Worm (Caenorhabditis elegans) whole organism, late embryonic: ENCODE results near the gene srxa-14.

Source experiments
- ama-1 ChIP-seq: fragments of 150-350 bp; optimal IDR thresholded peaks from 2 replicates; lab custom pipeline; 2014
- ets-4 ChIP-seq: sonication (generic microtip); optimal IDR thresholded peaks from 2 replicates; lab custom pipeline; 2016; ENCODE audit warnings: missing genetic modification characterization, missing compliant biosample characterization
- fax-1 ChIP-seq: sonication (generic microtip); optimal IDR thresholded peaks from 2 replicates; lab custom pipeline; 2016; ENCODE audit warnings: missing genotype, missing genetic modification characterization, missing compliant biosample characterization
- fkh-10 ChIP-seq: fragments of 150-350 bp; optimal IDR thresholded peaks from 2 replicates; lab custom pipeline; 2014; ENCODE audit warnings: missing biosample characterization, missing genetic modification reagents, missing genetic modification characterization

DNA sequence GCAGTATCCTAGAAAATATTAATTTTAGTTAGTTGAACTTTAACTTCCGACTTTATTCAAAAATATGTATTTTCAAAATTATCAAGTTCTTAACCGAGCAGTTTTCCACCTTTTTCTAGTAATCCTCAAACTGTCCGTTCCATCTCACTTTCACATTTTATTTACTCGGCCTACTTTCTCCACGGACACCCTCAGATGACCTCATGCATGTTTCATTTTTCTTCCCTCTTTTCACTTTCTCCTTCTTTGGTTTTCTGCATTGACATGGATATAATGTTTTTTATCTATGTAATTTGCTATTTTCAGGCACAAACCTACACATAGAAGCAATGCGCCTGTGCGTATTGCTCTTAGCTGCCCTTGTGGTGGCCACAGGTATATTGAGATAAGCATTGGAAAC, 27.5 kb downstream of the srxa-14 start, which contains the start of gene mlt-11:
- TF ChIP-seq ama-1 (no peak), ets-4 (tag; lab: Kevin White, UChicago) (no peak), fax-1 (no peak), fkh-10 (GFP tag; lab: Kevin White, UChicago) (no peak)
